Worm (Caenorhabditis elegans) whole organism, late embryonic: ENCODE results near the gene srlf-17.

Source experiments
- C08G9.2 ChIP-seq: sonication (generic microtip); optimal IDR thresholded peaks from 2 replicates; lab custom pipeline; 2016; ENCODE audit warnings: mild to moderate bottlenecking, missing genetic modification characterization, moderate library complexity, missing compliant biosample characterization
- ama-1 ChIP-seq: fragments of 150-350 bp; optimal IDR thresholded peaks from 2 replicates; lab custom pipeline; 2014
- ceh-19 ChIP-seq: fragments of 200-800 bp; sonication (Bioruptor generic); optimal IDR thresholded peaks from 2 replicates; lab custom pipeline; 2018; ENCODE audit warnings: mild to moderate bottlenecking, missing genetic modification characterization, missing compliant biosample characterization
- dmd-4 ChIP-seq: sonication (generic microtip); optimal IDR thresholded peaks from 2 replicates; lab custom pipeline; 2016; ENCODE audit warnings: borderline replicate concordance, missing genetic modification characterization, missing compliant biosample characterization
- fax-1 ChIP-seq: sonication (generic microtip); optimal IDR thresholded peaks from 2 replicates; lab custom pipeline; 2016; ENCODE audit warnings: missing genotype, missing genetic modification characterization, missing compliant biosample characterization
- hlh-30 ChIP-seq: sonication (generic microtip); optimal IDR thresholded peaks from 2 replicates; lab custom pipeline; 2017; ENCODE audit warnings: antibody characterized with exemption, missing genetic modification characterization, missing compliant biosample characterization; ENCODE audit not compliant: insufficient read depth
- madf-2 ChIP-seq: sonication (generic microtip); optimal IDR thresholded peaks from 2 replicates; lab custom pipeline; 2017; ENCODE audit warnings: missing genetic modification characterization, missing compliant biosample characterization
- pha-4 ChIP-seq: fragments of 150-350 bp; optimal IDR thresholded peaks from 2 replicates; lab custom pipeline; 2018; ENCODE audit warnings: missing biosample characterization, missing genetic modification reagents, missing genetic modification characterization
- pros-1 ChIP-seq: fragments of 150-350 bp; optimal IDR thresholded peaks from 2 replicates; lab custom pipeline; 2014; ENCODE audit warnings: missing biosample characterization, missing genetic modification reagents, missing genetic modification characterization
- syd-9 ChIP-seq: sonication (generic microtip); optimal IDR thresholded peaks from 2 replicates; lab custom pipeline; 2016; ENCODE audit warnings: mild to moderate bottlenecking, missing genetic modification characterization, moderate library complexity, missing compliant biosample characterization

- no peak for TF ChIP-seq pros-1
- no peak for TF ChIP-seq ceh-19
- TF ChIP-seq C08G9.2 (tag; lab: Kevin White, UChicago), result no peak
- no peak for TF ChIP-seq fax-1 (tag; lab: Kevin White, UChicago)
- no peak for TF ChIP-seq syd-9 (tag; lab: Kevin White, UChicago)
- TF ChIP-seq hlh-30 (tag; lab: Kevin White, UChicago), result no peak
- no peak for TF ChIP-seq madf-2
- TF ChIP-seq pha-4 (tag; lab: Kevin White, UChicago), result no peak
- TF ChIP-seq ama-1 (lab: Kevin White, UChicago), result no peak
- no peak for TF ChIP-seq dmd-4
Measured at ce11 chrIV:11089527-11089926, 13.0 kb downstream of the srlf-17 start, which contains the start of gene M7.7.
